Worm (Caenorhabditis elegans) whole organism, dauer: ENCODE results near the gene cdk-1.

Source experiments
- unc-62 ChIP-seq: sonication (generic microtip); optimal IDR thresholded peaks from 2 replicates; lab custom pipeline; 2017; ENCODE audit warnings: missing biosample characterization, missing genetic modification reagents, missing genetic modification characterization

Gene cdk-1

ce11 chrIII:9751074-9751473 lies 3.8 kb downstream of the cdk-1 start, which contains the start of gene T05G5.5:
Gene T05G5.5 (minus strand): TSS chrIII:9751432.
- TF ChIP-seq unc-62 (GFP tag; lab: Kevin White, UChicago) = no peak

- TF ChIP-seq unc-62 (GFP tag; lab: Kevin White, UChicago) = no peak
Observed at ce11 chrIII:9752852-9753251, 5.6 kb downstream of the cdk-1 start, which contains the start of gene ech-6. Gene ech-6 (minus strand): TSS chrIII:9752883.

- no peak for TF ChIP-seq unc-62 (GFP tag; lab: Kevin White, UChicago)
Observed at ce11 chrIII:9757414-9757813, 10.1 kb downstream of the cdk-1 start, which contains the start of gene vps-53. Gene vps-53 (minus strand): TSS chrIII:9757514.

- TF ChIP-seq unc-62 (GFP tag; lab: Kevin White, UChicago) = no peak
Observed at ce11 chrIII:9758848-9759247, 11.6 kb downstream of the cdk-1 start, which contains the start of gene rmd-1. Gene rmd-1 (plus strand): TSS chrIII:9759094.

ce11 chrIII:9760184-9760583 lies 12.9 kb downstream of the cdk-1 start:
- TF ChIP-seq unc-62 (GFP tag; lab: Kevin White, UChicago) = no peak

ce11 chrIII:9762093-9762748 lies 14.9 kb downstream of the cdk-1 start, which contains the start of gene gcc-2:
Gene gcc-2 (minus strand): TSS chrIII:9762143.
- no peak for TF ChIP-seq unc-62 (GFP tag; lab: Kevin White, UChicago)

- no peak for TF ChIP-seq unc-62 (GFP tag; lab: Kevin White, UChicago)
Observed at ce11 chrIII:9764718-9765117, 17.4 kb downstream of the cdk-1 start.

- TF ChIP-seq unc-62 (GFP tag; lab: Kevin White, UChicago) = no peak
Observed at ce11 chrIII:9765465-9765900, 18.2 kb downstream of the cdk-1 start.

ce11 chrIII:9766175-9766574 lies 18.9 kb downstream of the cdk-1 start, which contains the start of gene cbp-1:
Gene cbp-1 (plus strand): TSS chrIII:9766509.
- no peak for TF ChIP-seq unc-62 (GFP tag; lab: Kevin White, UChicago)

- no peak for TF ChIP-seq unc-62 (GFP tag; lab: Kevin White, UChicago)
Observed at ce11 chrIII:9767095-9767494, 19.8 kb downstream of the cdk-1 start.

- no peak for TF ChIP-seq unc-62 (GFP tag; lab: Kevin White, UChicago)
Observed at ce11 chrIII:9768023-9768422, 20.8 kb downstream of the cdk-1 start.

- TF ChIP-seq unc-62 (GFP tag; lab: Kevin White, UChicago) = no peak
Observed at ce11 chrIII:9770590-9770989, 23.3 kb downstream of the cdk-1 start.

- TF ChIP-seq unc-62 (GFP tag; lab: Kevin White, UChicago) = no peak
Observed at ce11 chrIII:9772394-9772793, 25.1 kb downstream of the cdk-1 start.

ce11 chrIII:9775916-9776315 lies 28.6 kb downstream of the cdk-1 start:
- no peak for TF ChIP-seq unc-62 (GFP tag; lab: Kevin White, UChicago)

- no peak for TF ChIP-seq unc-62 (GFP tag; lab: Kevin White, UChicago)
Observed at ce11 chrIII:9776323-9776722, 29.1 kb downstream of the cdk-1 start, which contains the start of gene usp-46. Gene usp-46 (plus strand): TSS chrIII:9776623.

- TF ChIP-seq unc-62 (GFP tag; lab: Kevin White, UChicago) = no peak
Observed at ce11 chrIII:9779080-9779479, 31.8 kb downstream of the cdk-1 start.

ce11 chrIII:9780254-9780653 lies 33.0 kb downstream of the cdk-1 start, which contains the start of gene sqv-3:
Gene sqv-3 (minus strand): TSS chrIII:9780354.
- TF ChIP-seq unc-62 (GFP tag; lab: Kevin White, UChicago) = no peak
